Worm (Caenorhabditis elegans): Measurements from ENCODE around the gene cox-6B.
A peak's percentile ranks its signal among the peaks of the same experiment; 100 is the strongest.

cox-6B gene

ce11 chrIII:2657783-2658182 lies 41.7 kb upstream of the cox-6B start, which contains the start of gene let-805:
Gene let-805, plus strand, starts transcription at chrIII:2658083.
- TF ChIP-seq madf-5 (GFP tag; IDR thresholded peaks at IDR 0.05) (no peak), aha-1 (tag) (peak; percentile 46)

ce11 chrIII:2675449-2675848 lies 24.0 kb upstream of the cox-6B start:
- TF ChIP-seq nhr-77 (tag; optimal IDR thresholded peaks at IDR 0.05) (no peak), aha-1 (tag) (peak; percentile 2)

ce11 chrIII:2676097-2676496 lies 23.4 kb upstream of the cox-6B start:
- TF ChIP-seq dmd-8 (GFP tag; IDR thresholded peaks at IDR 0.05), result no peak
- no peak for TF ChIP-seq mep-1 (tag; optimal IDR thresholded peaks at IDR 0.05)
- TF ChIP-seq nhr-28 (tag; optimal IDR thresholded peaks at IDR 0.05), result peak; percentile 75
- TF ChIP-seq hlh-11 (tag; optimal IDR thresholded peaks at IDR 0.05), result peak; percentile 56
- TF ChIP-seq pqm-1 (tag; optimal IDR thresholded peaks at IDR 0.05), result peak; percentile 59
- no peak for TF ChIP-seq lin-15B (tag; optimal IDR thresholded peaks at IDR 0.05)
- peak; percentile 83 for TF ChIP-seq mxl-3 (GFP tag; optimal IDR thresholded peaks at IDR 0.05)
- no peak for TF ChIP-seq Y48G9A.11 (GFP tag; IDR thresholded peaks at IDR 0.05)
- no peak for TF ChIP-seq dpl-1 (GFP tag; optimal IDR thresholded peaks at IDR 0.05)
- peak in 1 of 2 experiments; percentile 77 for TF ChIP-seq unc-62 (GFP tag; optimal IDR thresholded peaks at IDR 0.05 in 1 of 2)
- TF ChIP-seq unc-62 (tag; optimal IDR thresholded peaks at IDR 0.05), result no peak
- peak; percentile 50 for TF ChIP-seq dmd-6 (GFP tag; IDR thresholded peaks at IDR 0.05)
- peak; percentile 54; the same call in 1 of the 2 replicates for TF ChIP-seq php-3 (GFP tag; IDR thresholded peaks at IDR 0.05)
- 0 out of 2 replicates have a peak, but pooled peaks have one; percentile 8 for TF ChIP-seq snpc-1.2 (GFP tag; IDR thresholded peaks at IDR 0.05)
- TF ChIP-seq ceh-62 (tag; optimal IDR thresholded peaks at IDR 0.05), result no peak

- TF ChIP-seq unc-62 (GFP tag; optimal IDR thresholded peaks at IDR 0.05 in 1 of 2), result peak in 1 of 2 experiments; percentile 96
- TF ChIP-seq unc-62 (tag; optimal IDR thresholded peaks at IDR 0.05), result no peak
- no peak for TF ChIP-seq pha-4 (GFP tag; IDR thresholded peaks at IDR 0.05)
- TF ChIP-seq pha-4 (tag; optimal IDR thresholded peaks at IDR 0.05), result no peak
Measured at ce11 chrIII:2678017-2678416, 21.4 kb upstream of the cox-6B start.

ce11 chrIII:2679362-2679761 lies 20.1 kb upstream of the cox-6B start:
- TF ChIP-seq set-16 (GFP tag; IDR thresholded peaks at IDR 0.05) (peak; percentile 85), F26F4.8 (GFP tag; conservative IDR thresholded peaks at IDR 0.05) (peak; percentile 37; the same call in 1 of the 2 replicates), egl-27 (tag; optimal IDR thresholded peaks at IDR 0.05) (no peak), aly-2 (tag; optimal IDR thresholded peaks at IDR 0.05) (no peak), dmd-9 (GFP tag; IDR thresholded peaks at IDR 0.05) (no peak)

ce11 chrIII:2681559-2681958 lies 17.9 kb upstream of the cox-6B start:
- TF ChIP-seq unc-62 (GFP tag; optimal IDR thresholded peaks at IDR 0.05 in 1 of 2) (peak in 1 of 2 experiments; percentile 97), unc-62 (tag; optimal IDR thresholded peaks at IDR 0.05) (no peak), lin-38 (GFP tag; IDR thresholded peaks at IDR 0.05) (no peak)

ce11 chrIII:2683403-2683802 lies 16.1 kb upstream of the cox-6B start:
- TF ChIP-seq Y75B8A.6 (GFP tag; IDR thresholded peaks at IDR 0.05) (no peak), mdl-1 (tag; optimal IDR thresholded peaks at IDR 0.05) (no peak), zip-11 (GFP tag; IDR thresholded peaks at IDR 0.05) (no peak), lin-15B (tag; optimal IDR thresholded peaks at IDR 0.05) (no peak), fos-1 (tag; optimal IDR thresholded peaks at IDR 0.05) (no peak), ctbp-1 (GFP tag; IDR thresholded peaks at IDR 0.05) (no peak), nhr-237 (tag; optimal IDR thresholded peaks at IDR 0.05) (no peak), arid-1 (GFP tag; conservative IDR thresholded peaks at IDR 0.05) (no peak), madf-9 (GFP tag; conservative IDR thresholded peaks at IDR 0.05) (no peak), dmd-6 (GFP tag; IDR thresholded peaks at IDR 0.05) (no peak), lin-29 (GFP tag; IDR thresholded peaks at IDR 0.05) (no peak), T26A8.4 (GFP tag; IDR thresholded peaks at IDR 0.05) (no peak), hlh-11 (tag; optimal IDR thresholded peaks at IDR 0.05) (no peak), ztf-11 (tag; optimal IDR thresholded peaks at IDR 0.05) (no peak), egl-43 (GFP tag; IDR thresholded peaks at IDR 0.05) (no peak)

All from whole organism, L4 larva.